Worm (Caenorhabditis elegans): Measurements from ENCODE around the gene cng-3.

Gene cng-3

DNA sequence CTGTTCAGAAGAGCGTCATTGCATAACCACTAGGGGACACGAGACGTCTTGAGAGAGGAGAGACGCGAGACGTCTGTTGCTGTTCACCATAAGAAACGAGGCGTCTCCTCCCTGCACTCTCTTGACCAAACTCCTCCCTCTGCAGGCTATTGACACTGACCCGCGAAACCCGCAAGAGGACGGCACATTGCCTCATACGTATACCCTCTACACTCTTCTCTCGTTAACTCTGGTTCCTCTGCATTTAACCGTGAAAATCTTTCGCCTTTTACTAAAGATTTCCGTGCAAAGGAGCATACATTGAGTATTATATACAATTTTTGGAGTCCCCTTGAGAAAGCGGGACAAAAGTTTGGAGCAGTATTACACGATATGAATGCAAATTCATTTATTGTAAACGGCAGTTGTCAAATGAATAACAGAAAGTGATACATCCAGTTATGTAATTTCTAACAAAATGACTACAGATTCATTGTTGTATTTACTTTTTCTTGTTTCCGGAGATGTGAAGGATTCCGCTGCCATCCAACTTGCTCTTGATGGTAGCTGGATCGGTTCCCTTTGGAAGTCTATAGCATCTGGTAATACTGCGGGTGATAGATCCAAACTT is 36.3 kb downstream of the cng-3 start (continued):
- TF ChIP-seq gei-8 (GFP tag; optimal IDR thresholded peaks at IDR 0.05) (peak; percentile 80), aha-1 (tag) (peak; percentile 91), zfp-2 (tag; optimal IDR thresholded peaks at IDR 0.05) (peak; percentile 56), nhr-6 (tag; optimal IDR thresholded peaks at IDR 0.05) (peak; percentile 80), php-3 (GFP tag; IDR thresholded peaks at IDR 0.05) (peak; percentile 59; the same call in 1 of the 2 replicates), pqm-1 (tag; optimal IDR thresholded peaks at IDR 0.05) (no peak), snpc-4 (tag; optimal IDR thresholded peaks at IDR 0.05) (peak; percentile 97), ztf-11 (tag; optimal IDR thresholded peaks at IDR 0.05) (no peak), F37D6.2 (tag; optimal IDR thresholded peaks at IDR 0.05) (peak; percentile 81), fos-1 (tag; optimal IDR thresholded peaks at IDR 0.05) (no peak), set-16 (GFP tag; IDR thresholded peaks at IDR 0.05) (no peak; the same call in 1 of the 2 replicates), mdt-29 (GFP tag; IDR thresholded peaks at IDR 0.05) (peak; percentile 67; the same call in 1 of the 2 replicates), madf-9 (GFP tag; conservative IDR thresholded peaks at IDR 0.05) (peak; percentile 46; the same call in 1 of the 2 replicates), fkh-10 (GFP tag; optimal IDR thresholded peaks at IDR 0.05) (peak; percentile 88), dve-1 (tag; optimal IDR thresholded peaks at IDR 0.05; ENCODE audit: insufficient read depth) (peak; percentile 97), dpl-1 (GFP tag; optimal IDR thresholded peaks at IDR 0.05) (peak; percentile 79), lin-15B (tag; optimal IDR thresholded peaks at IDR 0.05) (no peak), dmd-6 (GFP tag; IDR thresholded peaks at IDR 0.05) (peak; percentile 90), ces-1 (GFP tag; optimal IDR thresholded peaks at IDR 0.05) (peak; percentile 23), nhr-111 (GFP tag; optimal IDR thresholded peaks at IDR 0.05) (no peak), Y75B8A.6 (GFP tag; IDR thresholded peaks at IDR 0.05) (no peak), F44E2.7 (GFP tag; IDR thresholded peaks at IDR 0.05) (no peak), lin-13 (GFP tag; optimal IDR thresholded peaks at IDR 0.05) (peak; percentile 91), daf-8 (GFP tag; IDR thresholded peaks at IDR 0.05) (no peak), lir-3 (tag; optimal IDR thresholded peaks at IDR 0.05) (no peak), attf-4 (tag; optimal IDR thresholded peaks at IDR 0.05) (no peak), dmd-8 (GFP tag; IDR thresholded peaks at IDR 0.05) (no peak), lin-29 (GFP tag; IDR thresholded peaks at IDR 0.05) (no peak), egl-43 (GFP tag; IDR thresholded peaks at IDR 0.05) (peak; percentile 84), mes-2 (tag; optimal IDR thresholded peaks at IDR 0.05; ENCODE audit: poor library complexity, severe bottlenecking) (peak; percentile 88), spr-3 (GFP tag; optimal IDR thresholded peaks at IDR 0.05) (peak; percentile 55), hmg-1.1 (GFP tag; IDR thresholded peaks at IDR 0.05) (peak; percentile 94), nhr-102 (tag; optimal IDR thresholded peaks at IDR 0.05) (peak; percentile 87), D1046.2 (GFP tag; IDR thresholded peaks at IDR 0.05) (no peak), nhr-41 (GFP tag; IDR thresholded peaks at IDR 0.05) (no peak), unc-130 (GFP tag; optimal IDR thresholded peaks at IDR 0.05) (peak; percentile 78), pha-4 (GFP tag; IDR thresholded peaks at IDR 0.05) (peak; percentile 68), pha-4 (tag; optimal IDR thresholded peaks at IDR 0.05) (peak; percentile 74), ceh-28 (tag; optimal IDR thresholded peaks at IDR 0.05) (no peak), nhr-48 (tag; optimal IDR thresholded peaks at IDR 0.05) (peak; percentile 85), hif-1 (tag; optimal IDR thresholded peaks at IDR 0.05) (peak; percentile 79 to 86), nhr-25 (tag; optimal IDR thresholded peaks at IDR 0.05; ENCODE audit: borderline replicate concordance, insufficient read depth) (peak; percentile 95), nhr-77 (tag; optimal IDR thresholded peaks at IDR 0.05) (peak; percentile 88), lim-7 (GFP tag; IDR thresholded peaks at IDR 0.05) (peak; percentile 60; the same call in 1 of the 2 replicates), tra-1 (GFP tag; IDR thresholded peaks at IDR 0.05) (peak; percentile 39; the same call in 1 of the 2 replicates), spr-1 (tag; optimal IDR thresholded peaks at IDR 0.05) (peak; percentile 81), nhr-237 (tag; optimal IDR thresholded peaks at IDR 0.05) (peak; percentile 52), cey-2 (tag; optimal IDR thresholded peaks at IDR 0.05; ENCODE audit: borderline replicate concordance, insufficient read depth) (no peak), mxl-2 (GFP tag; conservative IDR thresholded peaks at IDR 0.05) (no peak), snpc-1.2 (GFP tag; IDR thresholded peaks at IDR 0.05) (peak; percentile 94)
